Worm (Caenorhabditis elegans) whole organism, L2 larva: Measurements from ENCODE around the gene C16C4.18.
"Not testable (repeated sequence)": the region's sequence is repeated elsewhere in the genome, so short reads cannot be mapped to it uniquely, and the experiment has no call there.

Experiments used
- C34F6.9 ChIP-seq: fragments of 150-350 bp; optimal IDR thresholded peaks from 2 replicates; lab custom pipeline; 2014; ENCODE audit warnings: missing biosample characterization, missing genetic modification characterization
- fos-1 ChIP-seq: fragments of 150-350 bp; optimal IDR thresholded peaks from 2 replicates; lab custom pipeline; 2014; ENCODE audit warnings: missing biosample characterization, missing genetic modification characterization
- lsy-2 ChIP-seq, 2 experiments: fragments of 150-350 bp in 1 of 2; sonication (generic microtip) in 1 of 2; optimal IDR thresholded peaks; 2 replicates each; lab custom pipeline; 2014 to 2017; ENCODE audit warnings: missing biosample characterization in 2 of 2, missing genetic modification characterization in 2 of 2
- nhr-12 ChIP-seq: fragments of 150-350 bp; optimal IDR thresholded peaks from 2 replicates; lab custom pipeline; 2014; ENCODE audit warnings: missing biosample characterization, missing genetic modification characterization
- unc-39 ChIP-seq: fragments of 150-350 bp; optimal IDR thresholded peaks from 2 replicates; lab custom pipeline; 2014; ENCODE audit warnings: missing biosample characterization, missing genetic modification characterization
- ztf-4 ChIP-seq: fragments of 150-350 bp; optimal IDR thresholded peaks from 2 replicates; lab custom pipeline; 2014; ENCODE audit warnings: missing biosample characterization, missing genetic modification characterization

DNA sequence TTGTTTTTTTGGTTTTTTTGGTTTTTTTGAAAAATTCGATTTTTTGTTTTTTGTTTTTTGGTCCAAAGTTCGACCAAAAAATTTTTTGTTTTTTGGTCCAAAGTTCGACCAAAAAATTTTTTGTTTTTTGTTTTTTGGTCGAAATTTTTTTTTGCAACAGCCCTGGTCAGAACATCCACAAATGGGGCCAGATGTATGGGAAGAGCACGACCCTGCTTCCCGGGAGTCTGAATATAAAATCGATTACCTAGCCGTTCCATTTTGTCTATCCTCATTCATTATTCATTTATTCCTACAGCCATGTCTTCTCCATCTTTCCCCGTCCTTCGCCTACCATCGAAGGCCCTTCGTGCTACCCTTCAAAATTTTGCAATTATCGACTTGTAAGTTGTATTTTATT is 7.0 kb downstream of the C16C4.18 start, which contains the start of gene fbxb-95:
- TF ChIP-seq nhr-12 (tag; lab: Kevin White, UChicago); ztf-4 (tag; lab: Kevin White, UChicago); C34F6.9 (tag; lab: Kevin White, UChicago); fos-1; lsy-2 (tag; optimal IDR thresholded peaks at IDR 0.05; lab: Kevin White, UChicago); unc-39 (tag; lab: Kevin White, UChicago): not testable (repeated sequence)
